Worm (Caenorhabditis elegans) whole organism, L1 larva: ENCODE data around the gene Y43F8B.17.

Experiments used
- C04F5.9 ChIP-seq: sonication (generic microtip); optimal IDR thresholded peaks from 2 replicates; lab custom pipeline; 2016; ENCODE audit warnings: missing genetic modification characterization, missing compliant biosample characterization
- C34B4.2 ChIP-seq: sonication (generic microtip); optimal IDR thresholded peaks from 2 replicates; lab custom pipeline; 2017; ENCODE audit warnings: mild to moderate bottlenecking, missing genetic modification characterization, missing compliant biosample characterization
- alr-1 ChIP-seq: fragments of 200-800 bp; sonication (Bioruptor generic); optimal IDR thresholded peaks from 2 replicates; lab custom pipeline; 2018; ENCODE audit warnings: borderline replicate concordance, mild to moderate bottlenecking, missing genetic modification characterization, missing compliant biosample characterization
- aly-2 ChIP-seq: fragments of 150-350 bp; optimal IDR thresholded peaks from 2 replicates; lab custom pipeline; 2014; ENCODE audit warnings: missing biosample characterization, missing genetic modification characterization
- ceh-63 ChIP-seq: fragments of 200-800 bp; sonication (Bioruptor generic); optimal IDR thresholded peaks from 2 replicates; lab custom pipeline; 2018; ENCODE audit warnings: mild to moderate bottlenecking, missing genetic modification characterization, missing compliant biosample characterization
- ceh-82 ChIP-seq, 3 experiments: fragments of 150-350 bp in 1 of 3; sonication (generic microtip) in 2 of 3; optimal IDR thresholded peaks; 2 replicates each; lab custom pipeline; 2014 to 2017; ENCODE audit warnings: missing biosample characterization in 3 of 3, missing genetic modification characterization in 3 of 3
- ceh-88 ChIP-seq: fragments of 200-800 bp; sonication (Bioruptor generic); IDR thresholded peaks from 2 replicates; pipeline ENCODE4 v1.3.6; 2022; ENCODE audit warnings: missing genetic modification characterization, missing compliant biosample characterization
- dpl-1 ChIP-seq, 3 experiments: fragments of 150-350 bp in 2 of 3; sonication (generic microtip) in 1 of 3; optimal IDR thresholded peaks; 2 replicates each; lab custom pipeline; 2014 to 2017; ENCODE audit warnings: missing biosample characterization in 3 of 3, missing genetic modification characterization in 3 of 3, missing genetic modification reagents in 3 of 3
- dsc-1 ChIP-seq: sonication (generic microtip); optimal IDR thresholded peaks from 2 replicates; lab custom pipeline; 2016; ENCODE audit warnings: mild to moderate bottlenecking, missing genetic modification characterization, missing compliant biosample characterization
- elt-2 ChIP-seq: sonication (generic microtip); optimal IDR thresholded peaks from 2 replicates; lab custom pipeline; 2016; ENCODE audit warnings: missing genetic modification characterization, mild to moderate bottlenecking, inconsistent platforms, missing compliant biosample characterization, missing genetic modification reagents
- fkh-10 ChIP-seq: sonication (generic microtip); optimal IDR thresholded peaks from 2 replicates; lab custom pipeline; 2017; ENCODE audit warnings: missing biosample characterization, missing genetic modification reagents, missing genetic modification characterization
- fkh-4 ChIP-seq: sonication (generic microtip); optimal IDR thresholded peaks from 2 replicates; lab custom pipeline; 2016; ENCODE audit warnings: missing compliant biosample characterization, missing genetic modification characterization, borderline replicate concordance
- fos-1 ChIP-seq: fragments of 150-350 bp; optimal IDR thresholded peaks from 2 replicates; lab custom pipeline; 2014; ENCODE audit warnings: missing biosample characterization, missing genetic modification characterization
- grh-1 ChIP-seq: fragments of 200-800 bp; sonication (Bioruptor generic); IDR thresholded peaks from 2 replicates; pipeline ENCODE4 v1.3.6; 2022; ENCODE audit warnings: missing genetic modification reagents, missing genetic modification characterization, missing compliant biosample characterization
- hlh-17 ChIP-seq: fragments of 200-800 bp; sonication (Bioruptor generic); optimal IDR thresholded peaks from 2 replicates; lab custom pipeline; 2018; ENCODE audit warnings: missing genetic modification characterization, mild to moderate bottlenecking, missing compliant biosample characterization, moderate library complexity, borderline replicate concordance
- hpl-2 ChIP-seq: fragments of 150-350 bp; optimal IDR thresholded peaks from 2 replicates; lab custom pipeline; 2014; ENCODE audit warnings: missing biosample characterization, missing genetic modification reagents, missing genetic modification characterization
- jun-1 ChIP-seq: fragments of 150-350 bp; optimal IDR thresholded peaks from 2 replicates; lab custom pipeline; 2014; ENCODE audit warnings: missing biosample characterization, missing genetic modification reagents, missing genetic modification characterization
- lin-13 ChIP-seq: fragments of 150-350 bp; optimal IDR thresholded peaks from 2 replicates; lab custom pipeline; 2014; ENCODE audit warnings: missing biosample characterization, missing genetic modification reagents, missing genetic modification characterization
- lir-3 ChIP-seq: sonication (generic microtip); optimal IDR thresholded peaks from 2 replicates; lab custom pipeline; 2016; ENCODE audit warnings: mild to moderate bottlenecking, missing genetic modification characterization, moderate library complexity, missing compliant biosample characterization; ENCODE audit not compliant: poor library complexity
- lsy-2 ChIP-seq, 2 experiments: fragments of 150-350 bp; optimal IDR thresholded peaks; 2 replicates each; lab custom pipeline; 2014; ENCODE audit warnings: missing biosample characterization in 2 of 2, missing genetic modification characterization in 2 of 2
- mab-9 ChIP-seq: fragments of 200-800 bp; sonication (Bioruptor generic); IDR thresholded peaks from 2 replicates; pipeline ENCODE4 v1.3.6; 2022; ENCODE audit warnings: missing genetic modification reagents, missing genetic modification characterization, missing compliant biosample characterization
- mdl-1 ChIP-seq, 2 experiments: fragments of 150-350 bp; optimal IDR thresholded peaks; 2 replicates each; lab custom pipeline; 2014 to 2017; ENCODE audit warnings: missing biosample characterization in 2 of 2, missing genetic modification characterization in 2 of 2, inconsistent platforms in 1 of 2
- nhr-237 ChIP-seq: fragments of 150-350 bp; optimal IDR thresholded peaks from 2 replicates; lab custom pipeline; 2014; ENCODE audit warnings: missing biosample characterization, missing genetic modification characterization
- nhr-76 ChIP-seq: sonication (generic microtip); optimal IDR thresholded peaks from 2 replicates; lab custom pipeline; 2017; ENCODE audit warnings: missing biosample characterization, missing genetic modification characterization
- nhr-77 ChIP-seq: fragments of 150-350 bp; optimal IDR thresholded peaks from 2 replicates; lab custom pipeline; 2014; ENCODE audit warnings: missing biosample characterization, missing genetic modification characterization
- nhr-85 ChIP-seq: sonication (generic microtip); peaks from one replicate; lab custom pipeline; 2016; ENCODE audit warnings: missing genetic modification characterization, inconsistent platforms, missing compliant biosample characterization
- pax-3 ChIP-seq: fragments of 200-800 bp; sonication (Bioruptor generic); optimal IDR thresholded peaks from 2 replicates; lab custom pipeline; 2018; ENCODE audit warnings: mild to moderate bottlenecking, missing genetic modification characterization, moderate library complexity, missing compliant biosample characterization
- pqm-1 ChIP-seq: sonication (generic microtip); optimal IDR thresholded peaks from 3 replicates; lab custom pipeline; 2017; ENCODE audit warnings: missing biosample characterization, missing genetic modification characterization
- snpc-4 ChIP-seq: fragments of 150-350 bp; optimal IDR thresholded peaks from 2 replicates; lab custom pipeline; 2014; ENCODE audit warnings: missing biosample characterization, missing genetic modification characterization
- sox-4 ChIP-seq: sonication (generic microtip); optimal IDR thresholded peaks from 2 replicates; lab custom pipeline; 2016; ENCODE audit warnings: missing genetic modification characterization, missing compliant biosample characterization
- sptf-1 ChIP-seq: fragments of 150-350 bp; optimal IDR thresholded peaks from 2 replicates; lab custom pipeline; 2014; ENCODE audit warnings: missing biosample characterization, missing genetic modification characterization
- tbx-2 ChIP-seq: sonication (generic microtip); optimal IDR thresholded peaks from 2 replicates; lab custom pipeline; 2016; ENCODE audit warnings: missing genetic modification characterization, missing compliant biosample characterization
- unc-30 ChIP-seq: sonication (generic microtip); optimal IDR thresholded peaks from 2 replicates; lab custom pipeline; 2017; ENCODE audit warnings: missing biosample characterization, missing genetic modification characterization
- unc-62 ChIP-seq: fragments of 150-350 bp; optimal IDR thresholded peaks from 2 replicates; lab custom pipeline; 2014; ENCODE audit warnings: missing biosample characterization, missing genetic modification reagents, missing genetic modification characterization
- unc-98 ChIP-seq: fragments of 200-800 bp; sonication (Bioruptor generic); IDR thresholded peaks from 2 replicates; pipeline ENCODE4 v1.3.6; 2022; ENCODE audit warnings: missing genetic modification characterization, missing compliant biosample characterization
- ztf-4 ChIP-seq: fragments of 150-350 bp; optimal IDR thresholded peaks from 2 replicates; lab custom pipeline; 2014; ENCODE audit warnings: missing biosample characterization, missing genetic modification characterization

Gene Y43F8B.17

DNA sequence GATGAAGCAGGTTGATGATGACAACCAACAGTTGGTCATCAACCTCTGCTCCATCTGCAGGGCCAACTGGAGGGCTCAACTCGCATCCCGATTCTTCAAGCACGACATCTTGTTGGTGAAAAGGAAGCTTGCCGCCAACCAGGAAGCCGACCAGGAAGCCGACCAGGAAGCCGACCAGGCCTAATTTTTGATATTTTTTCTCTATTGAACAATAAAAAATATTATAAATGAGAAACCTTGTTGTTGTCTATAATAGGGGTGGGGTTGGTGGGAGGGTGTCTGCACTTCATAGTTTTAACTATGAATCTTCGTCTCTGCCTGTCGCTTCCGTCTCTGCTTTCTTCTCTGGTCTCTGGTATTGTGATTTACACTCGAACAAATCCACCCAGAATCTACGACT lies 1.2 kb downstream of the Y43F8B.17 start, which contains the start of gene Y43F8B.18:
Y43F8B.18 (plus strand) TSS at position 301 of the 400 bp plus-strand sequence.
- TF ChIP-seq alr-1 (tag; lab: Kevin White, UChicago): no peak
- no peak for TF ChIP-seq jun-1 (tag; lab: Kevin White, UChicago)
- no peak for TF ChIP-seq nhr-85
- no peak for TF ChIP-seq dsc-1 (tag; lab: Kevin White, UChicago)
- no peak for TF ChIP-seq hpl-2
- TF ChIP-seq nhr-76 (tag; lab: Kevin White, UChicago): no peak
- TF ChIP-seq, all 84 proteins: peak for 0

ce11 chrV:19490461-19490860 lies 5.9 kb downstream of the Y43F8B.17 start, which contains the start of gene Y43F8B.7:
TSS of gene Y43F8B.7 (plus strand) at chrV:19490761.
- TF ChIP-seq unc-62 (GFP tag; lab: Kevin White, UChicago) (no peak), nhr-77 (tag; lab: Kevin White, UChicago) (no peak), dpl-1 (GFP tag; optimal IDR thresholded peaks at IDR 0.05; lab: Kevin White, UChicago) (no peak), nhr-85 (no peak), lin-13 (GFP tag; lab: Kevin White, UChicago) (no peak), dsc-1 (tag; lab: Kevin White, UChicago) (no peak)

DNA sequence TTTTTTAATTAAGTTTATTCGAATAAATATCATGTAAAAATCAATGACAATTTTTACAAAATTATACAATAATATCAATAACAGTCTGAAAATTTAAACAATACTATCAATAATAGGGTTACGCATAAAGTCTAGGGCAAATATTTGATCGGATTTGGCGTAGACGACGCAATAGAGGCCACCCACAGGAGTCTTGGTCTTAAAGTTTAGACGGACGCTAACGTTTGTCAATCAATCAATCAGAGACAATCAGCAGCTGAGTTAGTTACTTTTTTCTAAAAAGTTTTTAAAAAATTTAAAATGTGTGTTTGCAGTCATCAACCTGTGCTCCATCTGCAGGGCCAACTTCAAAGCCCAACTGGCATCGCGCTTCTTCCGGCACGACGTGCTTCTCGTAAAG lies 6.8 kb downstream of the Y43F8B.17 start, which contains the start of gene Y43F8B.29:
Y43F8B.29 (plus strand) TSS at position 301 of the 400 bp plus-strand sequence.
- TF ChIP-seq C04F5.9 (tag; lab: Kevin White, UChicago) (no peak), sox-4 (tag; lab: Kevin White, UChicago) (no peak), unc-98 (GFP tag; lab: Robert Waterston, UW) (no peak)

ce11 chrV:19495145-19495544 lies 10.6 kb downstream of the Y43F8B.17 start:
- TF ChIP-seq lsy-2 (tag; optimal IDR thresholded peaks at IDR 0.05; lab: Kevin White, UChicago) (no peak), elt-2 (tag; lab: Kevin White, UChicago) (no peak), unc-30 (tag; lab: Kevin White, UChicago) (no peak), pqm-1 (tag; lab: Kevin White, UChicago) (no peak), snpc-4 (no peak), fkh-4 (tag; lab: Kevin White, UChicago) (no peak), ceh-88 (GFP tag; lab: Robert Waterston, UW) (no peak), C04F5.9 (tag; lab: Kevin White, UChicago) (no peak), ceh-82 (tag; optimal IDR thresholded peaks at IDR 0.05; lab: Kevin White, UChicago) (no peak), nhr-237 (no peak), pax-3 (tag; lab: Kevin White, UChicago) (no peak), fkh-10 (GFP tag; lab: Kevin White, UChicago) (no peak)

DNA sequence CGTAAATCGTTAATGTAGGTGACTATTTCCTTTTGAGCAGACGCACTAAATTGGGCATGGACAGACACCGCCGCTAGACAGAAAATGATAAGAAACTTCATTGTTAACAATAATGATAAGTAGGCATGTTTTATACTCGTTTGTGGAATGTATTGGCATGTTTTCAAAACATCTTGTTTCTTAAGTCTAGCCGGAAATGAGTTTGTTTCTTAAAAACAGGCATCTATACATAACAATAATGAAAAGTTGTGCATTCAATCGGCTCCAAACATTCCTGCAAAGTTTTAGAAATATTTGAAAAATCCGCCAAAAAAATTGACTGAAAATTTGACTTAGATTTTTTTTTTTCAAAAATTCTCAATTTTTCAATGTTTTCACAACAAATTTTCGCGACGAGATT lies 11.1 kb downstream of the Y43F8B.17 start, which contains the start of gene scl-21:
scl-21 (minus strand) TSS at position 101 of the 400 bp plus-strand sequence.
- no peak for TF ChIP-seq fos-1 (tag; lab: Kevin White, UChicago)

DNA sequence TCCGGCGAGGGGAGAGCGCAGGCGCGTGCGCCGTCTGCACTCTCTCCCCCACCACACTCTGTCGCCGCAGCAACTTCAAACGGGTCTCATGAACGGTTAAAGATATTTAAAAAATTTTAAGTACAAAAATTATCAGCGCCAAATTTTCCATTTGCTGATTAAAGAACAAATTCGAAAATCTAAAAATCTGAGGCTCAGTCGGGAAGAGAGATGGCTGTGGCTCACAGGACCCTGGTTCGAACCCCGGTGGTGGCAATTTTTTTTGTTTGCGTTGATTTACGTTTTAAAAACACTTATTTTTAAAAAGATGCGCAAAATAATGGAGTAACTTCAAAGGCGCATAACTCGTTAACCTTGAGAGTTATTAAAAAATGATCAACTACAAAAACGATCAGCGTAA lies 12.6 kb downstream of the Y43F8B.17 start:
- TF ChIP-seq ztf-4 (tag; lab: Kevin White, UChicago) (no peak), jun-1 (tag; lab: Kevin White, UChicago) (no peak), aly-2 (tag; lab: Kevin White, UChicago) (no peak), fkh-10 (GFP tag; lab: Kevin White, UChicago) (no peak), hlh-17 (no peak), nhr-77 (tag; lab: Kevin White, UChicago) (no peak), elt-2 (tag; lab: Kevin White, UChicago) (no peak), grh-1 (no peak), lsy-2 (tag; optimal IDR thresholded peaks at IDR 0.05; lab: Kevin White, UChicago) (no peak), ceh-63 (GFP tag; lab: Kevin White, UChicago) (no peak), C34B4.2 (no peak), lir-3 (tag; lab: Kevin White, UChicago) (no peak), unc-30 (tag; lab: Kevin White, UChicago) (no peak), pax-3 (tag; lab: Kevin White, UChicago) (no peak), tbx-2 (no peak), sptf-1 (tag; lab: Kevin White, UChicago) (no peak), mdl-1 (tag; optimal IDR thresholded peaks at IDR 0.05; lab: Kevin White, UChicago) (no peak), mab-9 (GFP tag; lab: Robert Waterston, UW) (no peak)
- TF ChIP-seq, all 84 proteins: peak for 0
